Worm (Caenorhabditis elegans) whole organism, midembryonic: ENCODE measurements around the gene asp-13.

Source experiments
- cog-1 ChIP-seq: sonication (generic microtip); optimal IDR thresholded peaks from 2 replicates; lab custom pipeline; 2016; ENCODE audit warnings: missing genetic modification characterization, missing compliant biosample characterization
- flt-1 ChIP-seq: fragments of 200-800 bp; sonication (Bioruptor generic); IDR thresholded peaks from 2 replicates; pipeline ENCODE4 v1.3.6; 2022; ENCODE audit warnings: missing genetic modification characterization, missing compliant biosample characterization
- med-1 ChIP-seq: sonication (generic microtip); optimal IDR thresholded peaks from 2 replicates; lab custom pipeline; 2017; ENCODE audit warnings: missing genetic modification characterization, mild to moderate bottlenecking, missing compliant biosample characterization, antibody characterized with exemption, missing genetic modification reagents; ENCODE audit not compliant: insufficient read depth
- tab-1 ChIP-seq: fragments of 200-800 bp; sonication (Bioruptor generic); IDR thresholded peaks from 2 replicates; pipeline ENCODE4 v1.3.6; 2022; ENCODE audit warnings: missing genetic modification characterization, missing compliant biosample characterization
- ztf-29 ChIP-seq: fragments of 200-800 bp; sonication (Bioruptor generic); IDR thresholded peaks from 2 replicates; pipeline ENCODE4 v1.3.6; 2022; ENCODE audit warnings: missing genetic modification reagents, missing genetic modification characterization, missing compliant biosample characterization

DNA sequence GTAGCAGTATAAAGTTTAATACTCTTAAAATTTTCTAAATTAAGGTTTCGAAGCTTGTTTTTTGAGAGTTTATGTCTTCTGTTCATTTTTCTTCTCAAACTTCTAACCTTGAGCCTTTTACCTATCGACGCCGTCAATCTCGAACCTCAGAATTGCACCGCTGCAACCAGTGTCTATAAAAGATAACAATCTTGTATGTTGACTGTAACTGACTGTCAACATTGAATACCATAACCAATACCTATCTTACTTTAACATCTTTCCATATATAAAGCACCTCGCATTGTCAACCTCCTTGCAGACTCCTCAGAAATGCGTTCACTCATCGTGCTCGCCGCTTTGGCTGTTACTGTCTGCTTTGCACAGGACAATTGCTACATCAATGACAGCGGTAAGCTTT, 24.3 kb downstream of the asp-13 start, which contains the start of gene grd-5:
- TF ChIP-seq ztf-29 (GFP tag; lab: Robert Waterston, UW) (no peak), flt-1 (GFP tag; lab: Robert Waterston, UW) (no peak), med-1 (GFP tag; lab: Kevin White, UChicago) (no peak), cog-1 (tag; lab: Kevin White, UChicago) (no peak), tab-1 (GFP tag; lab: Robert Waterston, UW) (no peak)
